4 fruit fly cellular contexts compared by ENCODE assay signal in genomic region chr4:1084326-1085062, dm6.
A peak's percentile ranks its signal among the peaks of the same experiment; 100 is the strongest.
TF ChIP-seq lines count a peak whose summit lies in the region.

Gene Actbeta, minus strand, starts transcription at chr4:1084796.

- peak; percentile 55 for TF ChIP-seq CTCF in whole organism, embryonic (GFP tag; optimal IDR thresholded peaks at IDR 0.05; lab: Kevin White, UChicago)

TF ChIP-seq in whole organism, adult, 20 proteins besides CTCF, POLR2A, EP300 and RAD21:
- TF ChIP-seq bab1 (GFP tag; optimal IDR thresholded peaks at IDR 0.05; lab: Kevin White, UChicago): peak; percentile 59
- no peak for TF ChIP-seq Clk (GFP tag; optimal IDR thresholded peaks at IDR 0.05; lab: Kevin White, UChicago)

TF ChIP-seq in whole organism, embryonic, 481 proteins besides CTCF, POLR2A, EP300 and RAD21 (continues in another document):
- TF ChIP-seq ac (GFP tag; optimal IDR thresholded peaks at IDR 0.05; lab: Kevin White, UChicago): no peak
- peak; percentile 11 for TF ChIP-seq gfzf (GFP tag; optimal IDR thresholded peaks at IDR 0.05; lab: Kevin White, UChicago)
- TF ChIP-seq CG2199 (GFP tag; IDR thresholded peaks at IDR 0.05; lab: Robert Waterston, UW): peak; percentile 63; the same call in 1 of the 3 replicates
- TF ChIP-seq YL-1 (GFP tag; optimal IDR thresholded peaks at IDR 0.05; lab: Kevin White, UChicago): peak; percentile 32
- TF ChIP-seq sens (GFP tag; lab: Kevin White, UChicago): peak; percentile 36
- TF ChIP-seq insv (GFP tag; optimal IDR thresholded peaks at IDR 0.05; lab: Kevin White, UChicago): peak in 1 of 2 experiments; percentile 79
- peak; percentile 46 for TF ChIP-seq CG2116 (GFP tag; optimal IDR thresholded peaks at IDR 0.05; lab: Kevin White, UChicago)
- 0 out of 3 replicates have a peak, but pooled peaks have one; percentile 20 for TF ChIP-seq CG17361 (GFP tag; IDR thresholded peaks at IDR 0.05; lab: Robert Waterston, UW)
- peak; percentile 24 for TF ChIP-seq scrt (GFP tag; optimal IDR thresholded peaks at IDR 0.05; lab: Kevin White, UChicago)
- TF ChIP-seq phol (tag; optimal IDR thresholded peaks at IDR 0.05; lab: Kevin White, UChicago): peak; percentile 29
- no peak for TF ChIP-seq CG34422 (GFP tag; IDR thresholded peaks at IDR 0.05; lab: Robert Waterston, UW)
- TF ChIP-seq CG2129 (GFP tag; IDR thresholded peaks at IDR 0.05; lab: Robert Waterston, UW; ENCODE audit: partially characterized antibody): peak; percentile 44; the same call in 1 of the 2 replicates
- TF ChIP-seq knrl (GFP tag; IDR thresholded peaks at IDR 0.05; lab: Robert Waterston, UW; ENCODE audit: partially characterized antibody): peak; percentile 90; the same call in 2 of the 3 replicates
- TF ChIP-seq unc-4 (GFP tag; IDR thresholded peaks at IDR 0.05; lab: Robert Waterston, UW; ENCODE audit: partially characterized antibody): peak; percentile 93
- TF ChIP-seq tup (GFP tag; optimal IDR thresholded peaks at IDR 0.05; lab: Kevin White, UChicago): no peak
- peak; percentile 16 for TF ChIP-seq CG10267 (tag; optimal IDR thresholded peaks at IDR 0.05; lab: Kevin White, UChicago)
- no peak for TF ChIP-seq oc (tag; optimal IDR thresholded peaks at IDR 0.05; lab: Kevin White, UChicago)
- peak; percentile 85 for TF ChIP-seq tna (GFP tag; IDR thresholded peaks at IDR 0.05; lab: Robert Waterston, UW; ENCODE audit: partially characterized antibody)
- peak; percentile 81 for TF ChIP-seq pzg (GFP tag; optimal IDR thresholded peaks at IDR 0.05; lab: Kevin White, UChicago)
- peak; percentile 70 for TF ChIP-seq CG30020 (tag; optimal IDR thresholded peaks at IDR 0.05; lab: Kevin White, UChicago)
- peak; percentile 89 for TF ChIP-seq CG7963 (GFP tag; IDR thresholded peaks at IDR 0.05; lab: Robert Waterston, UW; ENCODE audit: partially characterized antibody)
- peak; percentile 7 for TF ChIP-seq CG14710 (tag; optimal IDR thresholded peaks at IDR 0.05; lab: Kevin White, UChicago)
- no peak for TF ChIP-seq Max (GFP tag; optimal IDR thresholded peaks at IDR 0.05; lab: Kevin White, UChicago)
- peak; percentile 88 for TF ChIP-seq mld (GFP tag; IDR thresholded peaks at IDR 0.05; lab: Robert Waterston, UW; ENCODE audit: partially characterized antibody)
- peak; percentile 72 for TF ChIP-seq CG1603 (tag; optimal IDR thresholded peaks at IDR 0.05; lab: Kevin White, UChicago)
- peak; percentile 73 for TF ChIP-seq inv (GFP tag; IDR thresholded peaks at IDR 0.05; lab: Robert Waterston, UW; ENCODE audit: partially characterized antibody)
- TF ChIP-seq bigmax (GFP tag; optimal IDR thresholded peaks at IDR 0.05; lab: Kevin White, UChicago): peak; percentile 19

TF ChIP-seq in whole organism, pupa, 21 proteins besides CTCF, POLR2A, EP300 and RAD21:
- TF ChIP-seq D1 (tag; optimal IDR thresholded peaks at IDR 0.05; lab: Kevin White, UChicago) (peak; percentile 61), CG12605 (GFP tag; IDR thresholded peaks at IDR 0.05; lab: Robert Waterston, UW) (no peak)

TF ChIP-seq in whole organism, wandering third instar larva, 38 proteins besides CTCF, POLR2A, EP300 and RAD21:
- no peak for TF ChIP-seq N (GFP tag; optimal IDR thresholded peaks at IDR 0.05; lab: Kevin White, UChicago)
- TF ChIP-seq Dfd (GFP tag; optimal IDR thresholded peaks at IDR 0.05; lab: Kevin White, UChicago): no peak
- peak; percentile 59 for TF ChIP-seq brk (GFP tag; optimal IDR thresholded peaks at IDR 0.05; lab: Kevin White, UChicago)
